Worm (Caenorhabditis elegans) whole organism, midembryonic: ENCODE data around the gene C54H2.4.

Source experiments
- T22C8.4 ChIP-seq: fragments of 200-800 bp; sonication (Bioruptor generic); IDR thresholded peaks from 2 replicates; pipeline ENCODE4 v1.3.6; 2022; ENCODE audit warnings: missing genetic modification characterization, missing compliant biosample characterization
- klf-2 ChIP-seq: fragments of 200-800 bp; sonication (Bioruptor generic); conservative IDR thresholded peaks from 2 replicates; pipeline ENCODE4 v1.3.6; 2022; ENCODE audit warnings: missing genetic modification reagents, missing genetic modification characterization, missing compliant biosample characterization
- ref-1 ChIP-seq: fragments of 200-800 bp; sonication (Bioruptor generic); conservative IDR thresholded peaks from 2 replicates; pipeline ENCODE4 v1.3.6; 2022; ENCODE audit warnings: missing genetic modification reagents, missing genetic modification characterization, missing compliant biosample characterization
- tab-1 ChIP-seq: fragments of 200-800 bp; sonication (Bioruptor generic); IDR thresholded peaks from 2 replicates; pipeline ENCODE4 v1.3.6; 2022; ENCODE audit warnings: missing genetic modification characterization, missing compliant biosample characterization
- ztf-23 ChIP-seq: fragments of 200-800 bp; sonication (Bioruptor generic); IDR thresholded peaks from 2 replicates; pipeline ENCODE4 v1.3.6; 2022; ENCODE audit warnings: missing genetic modification reagents, missing genetic modification characterization, missing compliant biosample characterization
- ztf-29 ChIP-seq: fragments of 200-800 bp; sonication (Bioruptor generic); IDR thresholded peaks from 2 replicates; pipeline ENCODE4 v1.3.6; 2022; ENCODE audit warnings: missing genetic modification reagents, missing genetic modification characterization, missing compliant biosample characterization

- TF ChIP-seq ztf-29 (GFP tag; lab: Robert Waterston, UW) (no peak), tab-1 (no peak), klf-2 (no peak), T22C8.4 (GFP tag; lab: Robert Waterston, UW) (no peak), ref-1 (GFP tag; lab: Robert Waterston, UW) (no peak), ztf-23 (GFP tag; lab: Robert Waterston, UW) (no peak)
These were observed 5.8 kb downstream of the C54H2.4 start for ce11 chrX:5764739-5765138.
